Fruit fly (Drosophila melanogaster): ENCODE results near the gene ND-B16.6.

The ND-B16.6 gene

DNA sequence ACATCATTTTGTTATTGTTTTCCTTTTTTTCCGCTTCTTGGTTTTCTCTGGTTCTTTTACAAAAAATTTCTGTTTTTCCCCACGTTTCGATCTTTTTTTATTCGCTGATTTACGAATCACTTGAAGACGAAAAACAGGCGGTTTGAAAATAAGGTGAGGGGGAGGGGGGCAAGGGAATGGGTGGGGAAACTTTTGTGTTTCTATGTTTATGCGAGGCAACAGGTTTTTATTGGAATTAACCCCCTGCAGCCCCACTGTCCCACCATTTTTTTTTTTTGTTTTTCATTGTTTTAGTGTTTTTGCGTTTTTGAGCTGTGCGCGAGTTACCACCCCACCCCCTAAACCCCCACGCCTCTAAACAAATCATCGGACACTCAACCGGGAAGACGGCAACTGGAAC, 15.3 kb downstream of the ND-B16.6 start:
- TF ChIP-seq CTCF (optimal IDR thresholded peaks at IDR 0.05) (no peak), CG8478 (optimal IDR thresholded peaks at IDR 0.05) (no peak)

DNA sequence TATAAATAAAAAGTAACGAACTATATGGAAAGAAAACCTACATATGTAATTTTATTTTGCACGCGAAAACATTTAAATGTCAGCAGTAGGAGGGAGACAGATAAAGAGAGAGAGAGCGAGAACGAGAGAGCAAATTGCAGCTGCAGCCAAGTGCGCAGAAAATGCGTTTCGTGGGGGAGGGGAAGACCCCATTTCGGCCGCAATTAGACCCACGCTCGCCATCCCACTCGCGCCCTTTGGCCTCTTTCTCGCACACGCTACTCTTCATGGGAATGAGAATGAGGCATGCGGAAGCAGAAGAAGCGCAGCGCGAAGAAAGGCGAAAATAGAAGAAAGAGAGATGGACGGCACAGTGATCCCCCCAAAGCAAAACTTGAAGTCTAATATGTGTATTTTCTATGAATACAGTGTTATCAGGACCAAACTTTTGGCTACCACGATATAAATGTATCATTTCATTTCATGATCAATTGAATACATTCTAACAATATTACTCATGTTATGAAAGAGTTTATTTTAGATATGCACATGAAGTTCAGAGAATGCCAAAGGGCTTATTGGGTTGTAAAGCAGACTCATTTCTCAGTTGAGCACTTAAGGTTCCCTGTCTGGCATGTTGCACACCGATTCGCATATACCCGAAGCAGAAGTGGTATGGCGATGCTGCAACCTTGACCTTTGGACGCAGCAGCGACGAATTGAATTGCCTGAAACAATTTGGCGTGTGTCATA, 17.0 kb downstream of the ND-B16.6 start:
- TF ChIP-seq CG8478 (optimal IDR thresholded peaks at IDR 0.05) (no peak), CTCF (optimal IDR thresholded peaks at IDR 0.05) (no peak)

DNA sequence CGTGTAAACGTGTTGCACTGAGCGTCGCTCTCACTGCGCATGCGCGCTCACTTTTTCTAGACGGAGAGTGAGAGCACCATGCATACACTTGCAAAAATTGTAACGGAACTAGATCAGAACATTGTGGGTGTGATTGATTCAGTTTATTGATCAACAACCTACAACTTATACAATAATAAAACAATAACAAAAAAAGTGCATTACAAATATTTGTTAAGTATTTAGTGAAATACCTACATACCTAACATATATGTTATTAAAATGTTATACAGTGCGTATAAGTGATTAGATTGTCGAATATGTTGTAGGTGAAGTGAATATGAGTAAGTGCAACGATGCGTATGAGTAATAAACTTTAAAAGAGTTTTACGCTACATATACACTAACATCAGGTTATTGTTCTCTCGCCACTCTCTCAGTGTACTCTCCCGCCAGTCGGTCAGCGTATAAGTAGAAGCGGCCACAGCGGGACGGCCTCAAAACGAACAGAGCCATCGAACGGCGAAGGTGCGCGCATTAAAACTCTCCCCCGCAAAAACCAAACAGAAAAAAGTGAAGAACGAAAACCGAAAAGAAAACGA, 19.7 kb downstream of the ND-B16.6 start, which contains the start of gene CG42240:
Gene CG42240, plus strand, starts transcription at position 474 of the 581 bp plus-strand sequence.
- no peak for TF ChIP-seq CG8478 (optimal IDR thresholded peaks at IDR 0.05)
- TF ChIP-seq CTCF (optimal IDR thresholded peaks at IDR 0.05) = no peak

DNA sequence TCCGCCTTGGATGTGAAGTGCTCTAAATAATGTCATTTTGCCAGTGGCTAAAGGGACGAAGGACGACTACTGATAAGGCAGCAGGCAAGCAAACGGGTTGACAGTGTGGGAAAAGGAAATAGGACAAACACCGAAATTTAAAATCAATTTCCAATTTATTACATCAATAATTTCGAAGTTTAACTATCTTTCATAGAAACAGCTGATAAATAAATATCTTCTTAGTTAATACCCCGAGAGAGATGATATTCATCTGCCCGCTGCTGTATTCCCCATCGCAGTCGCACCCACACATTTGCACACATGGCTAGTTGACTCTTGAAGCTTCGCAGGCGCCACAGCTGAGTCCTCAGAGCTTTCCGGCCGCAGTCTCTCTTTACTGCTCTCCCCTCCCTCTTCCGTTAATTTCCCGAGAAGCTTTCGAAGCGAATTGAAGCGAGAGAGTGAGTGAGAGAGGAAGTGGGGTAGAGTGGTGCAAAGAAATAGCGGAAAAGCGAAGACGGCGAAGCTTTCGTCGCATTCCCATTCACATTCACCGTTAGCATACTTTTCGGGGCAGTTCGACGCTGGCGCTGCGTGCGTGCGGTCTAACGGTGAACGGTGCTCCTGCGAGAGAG, 33.2 kb downstream of the ND-B16.6 start:
- TF ChIP-seq CG8478 (optimal IDR thresholded peaks at IDR 0.05) (no peak), CTCF (optimal IDR thresholded peaks at IDR 0.05) (no peak)

DNA sequence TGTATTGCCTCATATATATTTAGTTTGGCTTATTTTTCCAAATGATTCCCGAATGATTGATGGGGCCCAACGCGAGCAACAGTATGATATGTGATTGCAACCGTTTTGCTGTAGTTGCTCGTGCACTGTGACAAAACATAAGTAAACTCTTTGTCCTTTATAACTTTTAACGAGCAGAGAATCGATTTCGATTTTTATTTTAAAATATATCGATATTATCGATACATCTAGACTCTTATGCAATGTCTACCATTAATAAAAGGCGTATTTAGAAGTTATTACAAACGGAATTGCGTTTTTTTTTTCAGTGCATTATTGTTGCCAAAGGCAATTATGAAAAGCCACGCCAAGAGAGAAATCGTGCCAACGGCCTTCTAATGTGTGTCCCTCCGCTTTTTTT, 34.6 kb downstream of the ND-B16.6 start:
- TF ChIP-seq CG8478 (optimal IDR thresholded peaks at IDR 0.05) (no peak), CTCF (optimal IDR thresholded peaks at IDR 0.05) (no peak)

DNA sequence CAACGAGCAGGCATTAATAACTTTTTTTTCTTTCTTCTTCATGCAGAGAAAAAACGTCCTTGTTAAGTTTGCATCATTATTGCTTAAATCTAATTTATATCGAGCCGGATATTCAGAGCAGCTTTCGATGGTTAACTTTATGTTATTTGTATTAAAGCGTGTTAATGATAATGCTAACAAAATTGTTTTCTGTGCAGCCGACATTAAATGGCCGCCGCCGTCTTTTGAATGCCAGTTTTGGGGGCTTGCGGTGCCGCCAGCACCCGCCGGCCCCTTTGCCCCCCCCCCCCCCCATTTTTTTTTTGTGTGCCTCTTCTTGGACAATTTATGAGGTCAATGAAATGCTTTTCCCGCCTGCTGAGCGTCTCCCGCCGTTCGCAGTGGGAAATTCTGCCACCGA, 38.7 kb downstream of the ND-B16.6 start:
- TF ChIP-seq CTCF (optimal IDR thresholded peaks at IDR 0.05) (no peak), CG8478 (optimal IDR thresholded peaks at IDR 0.05) (no peak)

DNA sequence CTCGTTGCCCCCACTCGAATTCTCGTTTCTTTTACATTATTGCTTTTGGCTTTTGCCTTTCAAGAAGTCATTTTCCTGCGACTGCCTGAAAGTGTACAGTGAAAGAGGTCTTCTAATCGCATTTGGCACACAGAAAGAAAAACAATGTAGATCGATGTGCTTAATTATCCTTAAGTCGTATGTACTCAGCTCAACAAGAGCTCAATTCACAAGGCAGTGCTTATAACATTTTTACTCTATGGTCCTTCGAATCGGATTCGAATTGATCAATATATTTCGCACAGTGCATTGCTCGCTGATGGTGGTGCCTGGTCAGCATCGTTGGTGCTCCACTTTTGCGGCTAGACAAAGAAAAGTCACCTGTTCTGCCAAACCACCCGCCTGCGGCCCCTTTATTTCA, 39.8 kb downstream of the ND-B16.6 start:
- TF ChIP-seq CG8478 (optimal IDR thresholded peaks at IDR 0.05) = no peak
- no peak for TF ChIP-seq CTCF (optimal IDR thresholded peaks at IDR 0.05)

DNA sequence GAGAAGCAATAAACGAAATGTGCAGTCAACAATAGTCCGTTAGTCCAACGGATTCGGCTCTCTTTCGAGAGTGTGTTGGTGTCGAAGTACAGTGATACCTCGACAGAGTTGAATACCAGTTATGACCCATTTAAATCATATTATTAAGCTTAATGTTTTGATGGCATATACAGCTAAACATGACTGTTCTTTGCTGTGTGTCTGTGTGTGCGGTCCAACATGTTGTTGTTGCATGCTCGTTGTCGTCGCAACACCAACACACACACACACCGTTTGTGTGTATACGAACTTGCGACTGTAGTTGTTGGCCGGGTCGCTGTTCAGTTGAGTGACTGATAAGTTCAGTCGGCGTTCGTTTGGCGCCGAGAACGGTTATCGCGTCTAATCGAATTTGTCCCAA, 41.3 kb downstream of the ND-B16.6 start, which contains the start of gene CG15894:
Gene CG15894, plus strand, starts transcription at position 361 of the 400 bp plus-strand sequence.
- TF ChIP-seq CTCF (optimal IDR thresholded peaks at IDR 0.05) (no peak), CG8478 (optimal IDR thresholded peaks at IDR 0.05) (no peak)

DNA sequence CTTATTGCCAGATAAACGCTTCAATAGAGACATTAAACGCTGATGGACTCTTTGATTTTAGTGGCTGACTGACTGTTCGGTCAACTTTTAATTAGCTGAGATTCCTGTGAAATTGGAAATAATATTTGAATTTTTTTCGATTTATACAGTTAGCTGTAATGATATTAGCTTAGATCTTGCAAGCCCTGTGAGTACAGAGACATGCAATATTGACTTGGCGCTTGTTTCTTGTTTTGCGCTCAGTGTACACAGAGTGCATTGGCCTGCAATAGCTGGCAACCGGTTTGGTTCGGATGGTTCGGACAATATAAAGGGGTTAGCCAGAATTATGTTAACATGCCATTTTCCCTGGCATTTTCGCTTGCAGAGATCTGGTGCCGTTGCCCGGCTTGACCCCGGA, 44.9 kb downstream of the ND-B16.6 start:
- TF ChIP-seq CTCF (optimal IDR thresholded peaks at IDR 0.05) (no peak), CG8478 (optimal IDR thresholded peaks at IDR 0.05) (no peak)

DNA sequence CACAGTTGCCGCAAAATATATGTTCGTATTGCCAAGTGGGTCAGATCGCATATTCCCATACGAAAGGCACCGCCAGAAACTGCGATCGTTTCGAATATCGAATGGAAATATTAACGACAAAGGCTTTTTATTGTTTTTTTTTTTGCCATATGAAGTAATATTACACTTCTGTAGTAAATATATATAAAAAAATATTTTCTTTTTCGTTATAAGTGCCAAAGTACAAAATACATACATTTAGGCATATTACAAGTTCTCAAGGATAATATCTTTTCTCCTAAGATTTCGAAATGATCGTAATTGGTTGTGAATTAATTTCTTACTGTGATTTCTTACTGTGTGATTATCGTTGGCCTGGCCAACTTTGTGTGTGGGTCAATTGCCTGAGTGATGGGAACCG, 46.0 kb downstream of the ND-B16.6 start:
- no peak for TF ChIP-seq CTCF (optimal IDR thresholded peaks at IDR 0.05)
- TF ChIP-seq CG8478 (optimal IDR thresholded peaks at IDR 0.05) = no peak

DNA sequence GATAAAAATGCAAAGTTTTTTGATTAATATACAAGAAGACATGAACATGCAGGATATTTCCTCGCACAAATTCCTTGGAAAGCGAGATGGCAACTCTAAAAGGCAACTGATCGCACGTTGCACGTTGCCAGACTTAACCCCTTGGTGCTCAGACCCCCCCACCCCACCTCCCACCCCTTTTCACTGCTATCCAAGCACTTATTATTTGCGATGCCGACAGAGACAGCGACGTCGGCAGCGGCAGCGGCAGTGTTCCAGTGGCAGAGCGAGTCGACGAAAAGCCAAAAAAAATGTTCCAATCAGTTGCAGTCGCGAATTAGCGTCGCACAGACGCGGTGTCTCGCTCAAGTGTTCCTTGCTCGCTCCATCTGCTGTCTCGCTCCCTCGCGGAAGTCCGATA, 46.5 kb downstream of the ND-B16.6 start, which contains the start of gene CG3823:
Gene CG3823, plus strand, starts transcription at position 301 of the 400 bp plus-strand sequence.
- TF ChIP-seq CG8478 (optimal IDR thresholded peaks at IDR 0.05) (no peak), CTCF (optimal IDR thresholded peaks at IDR 0.05) (no peak)

DNA sequence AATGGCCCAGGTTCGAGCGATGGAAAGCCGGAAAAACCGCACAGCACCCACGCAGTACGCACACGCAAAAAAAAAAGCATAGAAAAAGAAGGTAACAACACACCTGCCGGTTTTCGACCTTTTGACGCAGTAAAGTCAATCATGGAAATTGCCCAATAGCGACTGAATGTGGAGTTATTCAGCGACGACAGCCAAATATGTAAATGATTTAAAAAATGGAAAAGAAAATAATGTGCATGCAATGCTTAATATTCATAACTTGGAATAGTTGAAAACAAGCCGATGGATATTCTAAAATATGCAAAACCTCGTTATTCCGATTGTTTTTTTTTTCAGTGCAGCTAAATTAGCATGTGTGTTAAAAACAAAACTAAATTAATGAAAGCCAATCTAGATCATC, 47.0 kb downstream of the ND-B16.6 start:
- TF ChIP-seq CTCF (optimal IDR thresholded peaks at IDR 0.05) (no peak), CG8478 (optimal IDR thresholded peaks at IDR 0.05) (no peak)

DNA sequence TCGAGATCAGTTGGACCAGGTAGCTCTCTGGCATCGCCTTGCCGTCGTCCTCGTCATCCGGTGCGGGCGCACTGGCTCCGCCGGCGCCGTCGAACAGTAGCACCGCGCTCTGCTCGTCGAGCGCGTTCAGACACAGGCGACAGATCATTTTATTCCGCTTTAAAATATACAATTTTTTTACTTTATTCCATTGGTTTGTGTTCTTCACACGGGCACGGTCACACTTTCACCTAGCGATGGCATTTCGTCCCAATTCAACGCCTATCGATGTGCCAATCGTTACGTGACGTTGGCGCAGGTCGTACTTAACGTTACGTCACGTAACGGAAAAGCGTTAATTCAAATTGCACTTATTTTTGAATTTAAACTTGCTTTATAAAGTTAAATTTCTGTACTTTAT, 49.1 kb downstream of the ND-B16.6 start, which contains the start of gene CG12219:
Gene CG12219, minus strand, starts transcription at position 234 of the 400 bp plus-strand sequence.
- no peak for TF ChIP-seq CG8478 (optimal IDR thresholded peaks at IDR 0.05)
- no peak for TF ChIP-seq CTCF (optimal IDR thresholded peaks at IDR 0.05)

Data from S2 (cell line).